Worm (Caenorhabditis elegans): Measurements from ENCODE around the gene fard-1.

DNA sequence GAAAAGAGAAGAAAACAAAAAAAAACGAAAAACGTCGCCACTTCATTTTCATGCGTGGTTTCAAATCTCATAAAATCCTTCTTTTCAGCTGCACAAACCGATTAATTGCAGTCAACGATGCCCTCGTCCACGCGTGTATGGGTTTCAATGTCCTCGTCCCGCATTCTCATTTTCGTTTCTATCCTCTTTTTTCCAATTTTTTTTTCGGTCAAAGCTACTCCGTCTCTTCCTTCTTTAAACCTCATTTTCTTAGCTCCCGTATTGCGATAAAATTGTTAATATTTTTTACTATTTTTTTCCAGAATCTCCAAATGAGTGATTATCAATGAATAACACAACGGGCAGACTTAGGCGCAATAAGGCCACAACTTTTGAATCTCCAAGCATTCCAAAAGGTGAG is 43.0 kb downstream of the fard-1 start, which contains the start of gene aakg-3:
- TF ChIP-seq flt-1 (GFP tag; IDR thresholded peaks at IDR 0.05) (no peak), tab-1 (GFP tag; IDR thresholded peaks at IDR 0.05) (no peak), ref-1 (GFP tag; conservative IDR thresholded peaks at IDR 0.05) (no peak), T22C8.4 (GFP tag; IDR thresholded peaks at IDR 0.05) (no peak)

All from whole organism, midembryonic.